Fruit fly (Drosophila melanogaster): ENCODE measurements around the gene U2af38.

Gene U2af38

DNA sequence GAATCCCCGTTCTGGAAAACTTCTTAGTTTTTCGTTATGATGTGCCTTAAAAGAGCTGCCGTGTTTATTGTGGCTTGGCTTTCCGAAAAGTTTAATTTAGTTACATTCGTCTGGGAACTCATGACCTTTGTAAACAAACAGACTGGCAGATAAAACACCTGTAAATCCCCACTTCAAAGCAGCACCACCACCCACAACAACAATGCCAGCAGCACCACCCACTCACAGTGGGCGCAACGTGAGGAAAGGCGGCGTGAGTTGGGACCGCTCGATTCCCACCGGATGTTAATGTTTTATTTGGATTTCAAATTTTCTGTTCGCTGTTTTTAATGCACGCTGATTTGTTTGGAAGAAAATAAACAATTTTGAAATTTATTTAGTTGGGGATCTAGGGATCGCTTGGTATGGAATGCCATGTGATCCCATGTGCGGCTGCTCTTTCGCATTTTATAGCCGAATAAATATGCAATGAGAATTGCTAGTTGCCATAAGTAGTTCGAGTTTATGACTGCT lies 13.8 kb upstream of the U2af38 start:
- no peak for TF ChIP-seq Dif (GFP tag; optimal IDR thresholded peaks at IDR 0.05; ENCODE audit: partially characterized antibody)
- TF ChIP-seq Rel (GFP tag; optimal IDR thresholded peaks at IDR 0.05), result no peak
- TF ChIP-seq Rel (tag; optimal IDR thresholded peaks at IDR 0.05), result no peak
- no peak for TF ChIP-seq ey (GFP tag; optimal IDR thresholded peaks at IDR 0.05)
- no peak for TF ChIP-seq Jra (GFP tag; optimal IDR thresholded peaks at IDR 0.05)
- TF ChIP-seq br (GFP tag; optimal IDR thresholded peaks at IDR 0.05), result no peak
- no peak for TF ChIP-seq sv (GFP tag; optimal IDR thresholded peaks at IDR 0.05)
- TF ChIP-seq usp (GFP tag; optimal IDR thresholded peaks at IDR 0.05), result no peak
- TF ChIP-seq h (GFP tag; optimal IDR thresholded peaks at IDR 0.05), result no peak
- TF ChIP-seq foxo (GFP tag; optimal IDR thresholded peaks at IDR 0.05), result no peak
- TF ChIP-seq Hnf4 (GFP tag; optimal IDR thresholded peaks at IDR 0.05), result no peak
- TF ChIP-seq dsf (GFP tag; optimal IDR thresholded peaks at IDR 0.05; ENCODE audit: borderline replicate concordance), result no peak
- no peak for TF ChIP-seq woc (GFP tag; optimal IDR thresholded peaks at IDR 0.05)
- TF ChIP-seq Sp1 (GFP tag; optimal IDR thresholded peaks at IDR 0.05), result no peak
- no peak for TF ChIP-seq dl (GFP tag; optimal IDR thresholded peaks at IDR 0.05; ENCODE audit: insufficient read depth in 1 of 2, partially characterized antibody in 2 of 2)
- TF ChIP-seq CG32264 (GFP tag; optimal IDR thresholded peaks at IDR 0.05), result no peak

DNA sequence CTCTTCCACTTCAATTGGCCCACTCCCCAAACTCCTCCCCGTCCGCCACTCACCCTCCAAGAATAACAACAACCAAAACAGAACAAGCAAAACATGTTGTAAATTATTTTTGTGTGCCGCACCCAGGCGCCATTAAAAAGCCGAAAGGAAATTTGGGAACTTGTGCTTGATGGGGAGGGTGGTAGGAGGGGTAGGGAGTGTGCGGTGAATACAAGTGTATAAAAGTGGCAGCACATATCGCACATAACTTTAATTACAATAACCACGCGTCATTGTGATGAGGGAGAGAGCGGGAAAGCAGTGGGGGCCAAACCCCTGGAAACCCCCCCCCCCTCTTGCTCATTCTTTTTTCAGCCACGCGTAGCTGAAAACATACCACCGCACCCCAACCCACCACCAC lies 12.6 kb upstream of the U2af38 start:
- no peak for TF ChIP-seq CG9705 (GFP tag; optimal IDR thresholded peaks at IDR 0.05)
- no peak for TF ChIP-seq CrebA (GFP tag; optimal IDR thresholded peaks at IDR 0.05; ENCODE audit: borderline replicate concordance)
- no peak for TF ChIP-seq Dif (GFP tag; optimal IDR thresholded peaks at IDR 0.05; ENCODE audit: partially characterized antibody)
- no peak for TF ChIP-seq woc (GFP tag; optimal IDR thresholded peaks at IDR 0.05)
- no peak for TF ChIP-seq Hr78 (GFP tag; optimal IDR thresholded peaks at IDR 0.05)
- no peak for TF ChIP-seq OdsH (GFP tag; optimal IDR thresholded peaks at IDR 0.05)
- no peak for TF ChIP-seq Vsx2 (GFP tag; optimal IDR thresholded peaks at IDR 0.05; ENCODE audit: partially characterized antibody)
- TF ChIP-seq dmrt93B (GFP tag; optimal IDR thresholded peaks at IDR 0.05), result no peak
- no peak for TF ChIP-seq Abd-B (GFP tag; optimal IDR thresholded peaks at IDR 0.05)
- no peak for TF ChIP-seq pan (optimal IDR thresholded peaks at IDR 0.05)
- TF ChIP-seq jim (GFP tag; optimal IDR thresholded peaks at IDR 0.05), result no peak
- no peak for TF ChIP-seq h (GFP tag; optimal IDR thresholded peaks at IDR 0.05)
- no peak for TF ChIP-seq fru (GFP tag; optimal IDR thresholded peaks at IDR 0.05)
- no peak for TF ChIP-seq dl (GFP tag; optimal IDR thresholded peaks at IDR 0.05; ENCODE audit: insufficient read depth in 1 of 2, partially characterized antibody in 2 of 2)
- no peak for TF ChIP-seq sv (GFP tag; optimal IDR thresholded peaks at IDR 0.05)

- TF ChIP-seq foxo (GFP tag; optimal IDR thresholded peaks at IDR 0.05), result no peak
- TF ChIP-seq psq (GFP tag; optimal IDR thresholded peaks at IDR 0.05), result no peak
- no peak for TF ChIP-seq N (GFP tag; optimal IDR thresholded peaks at IDR 0.05)
- no peak for TF ChIP-seq Sp1 (GFP tag; optimal IDR thresholded peaks at IDR 0.05)
- TF ChIP-seq CrebA (GFP tag; optimal IDR thresholded peaks at IDR 0.05; ENCODE audit: borderline replicate concordance), result no peak
- no peak for TF ChIP-seq Hnf4 (GFP tag; optimal IDR thresholded peaks at IDR 0.05)
- no peak for TF ChIP-seq usp (GFP tag; optimal IDR thresholded peaks at IDR 0.05)
These were observed 11.9 kb upstream of the U2af38 start for dm6 chr2L:306188-306927.

DNA sequence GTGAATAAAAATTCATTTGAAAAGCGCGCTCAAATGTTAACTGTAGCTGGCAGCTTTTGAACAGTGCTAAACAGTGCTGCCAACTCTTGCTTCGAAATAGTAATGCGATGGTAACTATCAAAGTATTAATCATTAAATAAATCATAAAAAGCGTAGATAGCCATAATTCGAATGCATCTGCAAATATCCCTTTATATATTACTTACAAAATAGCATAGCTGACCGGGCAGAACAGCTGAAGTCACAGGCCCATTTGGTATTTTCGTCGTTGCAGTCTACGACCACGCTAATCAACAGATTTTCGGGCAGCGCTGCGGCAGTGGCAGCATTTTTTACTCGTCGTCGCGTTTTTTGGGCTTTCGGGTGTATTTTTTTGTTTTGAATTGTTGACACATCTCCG lies 11.2 kb upstream of the U2af38 start, which contains the start of gene Plc21C:
Gene Plc21C (plus strand): TSS at position 290 of the 400 bp plus-strand sequence.
- TF ChIP-seq Jra (GFP tag; optimal IDR thresholded peaks at IDR 0.05) (no peak), Myc (optimal IDR thresholded peaks at IDR 0.05) (no peak), Dif (GFP tag; optimal IDR thresholded peaks at IDR 0.05; ENCODE audit: partially characterized antibody) (peak; percentile 36), fru (GFP tag; optimal IDR thresholded peaks at IDR 0.05) (peak; percentile 52), CG32264 (GFP tag; optimal IDR thresholded peaks at IDR 0.05) (no peak), dsf (GFP tag; optimal IDR thresholded peaks at IDR 0.05; ENCODE audit: borderline replicate concordance) (no peak), Rel (GFP tag; optimal IDR thresholded peaks at IDR 0.05) (no peak), Rel (tag; optimal IDR thresholded peaks at IDR 0.05) (peak; percentile 54), pan (optimal IDR thresholded peaks at IDR 0.05) (no peak), h (GFP tag; optimal IDR thresholded peaks at IDR 0.05) (peak; percentile 62), Hr78 (GFP tag; optimal IDR thresholded peaks at IDR 0.05) (no peak), woc (GFP tag; optimal IDR thresholded peaks at IDR 0.05) (peak; percentile 16), Dfd (GFP tag; optimal IDR thresholded peaks at IDR 0.05) (no peak), usp (GFP tag; optimal IDR thresholded peaks at IDR 0.05) (no peak), lola (GFP tag; optimal IDR thresholded peaks at IDR 0.05) (no peak), brk (GFP tag; optimal IDR thresholded peaks at IDR 0.05) (no peak), CrebA (GFP tag; optimal IDR thresholded peaks at IDR 0.05; ENCODE audit: borderline replicate concordance) (no peak), CG9705 (GFP tag; optimal IDR thresholded peaks at IDR 0.05) (peak; percentile 18), dl (GFP tag; optimal IDR thresholded peaks at IDR 0.05; ENCODE audit: insufficient read depth in 1 of 2, partially characterized antibody in 2 of 2) (peak in 1 of 2 experiments; percentile 4), sv (GFP tag; optimal IDR thresholded peaks at IDR 0.05) (peak; percentile 41), HLH106 (tag; optimal IDR thresholded peaks at IDR 0.05) (peak; percentile 60), N (GFP tag; optimal IDR thresholded peaks at IDR 0.05) (no peak), Vsx2 (GFP tag; optimal IDR thresholded peaks at IDR 0.05; ENCODE audit: partially characterized antibody) (no peak), Hnf4 (GFP tag; optimal IDR thresholded peaks at IDR 0.05) (peak; percentile 51), OdsH (GFP tag; optimal IDR thresholded peaks at IDR 0.05) (no peak), Sp1 (GFP tag; optimal IDR thresholded peaks at IDR 0.05) (peak; percentile 26), dmrt93B (GFP tag; optimal IDR thresholded peaks at IDR 0.05) (no peak), Mio (GFP tag; optimal IDR thresholded peaks at IDR 0.05) (no peak), tai (GFP tag; optimal IDR thresholded peaks at IDR 0.05) (peak; percentile 42), Abd-B (GFP tag; optimal IDR thresholded peaks at IDR 0.05) (no peak), jim (GFP tag; optimal IDR thresholded peaks at IDR 0.05) (no peak), ey (GFP tag; optimal IDR thresholded peaks at IDR 0.05) (peak; percentile 50), foxo (GFP tag; optimal IDR thresholded peaks at IDR 0.05) (peak in 1 of 2 experiments; percentile 51), GATAd (GFP tag; optimal IDR thresholded peaks at IDR 0.05) (no peak), rgr (GFP tag; optimal IDR thresholded peaks at IDR 0.05) (peak; percentile 14), br (GFP tag; optimal IDR thresholded peaks at IDR 0.05) (peak; percentile 42), psq (GFP tag; optimal IDR thresholded peaks at IDR 0.05) (peak; percentile 24)

Measured in whole organism, wandering third instar larva.